Worm (Caenorhabditis elegans) whole organism, L4 larva: ENCODE data around the gene M02D8.5.

Experiments used
- aly-2 ChIP-seq: sonication (generic microtip); optimal IDR thresholded peaks from 2 replicates; lab custom pipeline; 2018; ENCODE audit warnings: missing biosample characterization, missing genetic modification characterization
- ceh-28 ChIP-seq: fragments of 150-350 bp; optimal IDR thresholded peaks from 2 replicates; lab custom pipeline; 2014; ENCODE audit warnings: missing biosample characterization, missing genetic modification reagents, missing genetic modification characterization
- ceh-82 ChIP-seq: sonication (generic microtip); optimal IDR thresholded peaks from 2 replicates; lab custom pipeline; 2017; ENCODE audit warnings: missing biosample characterization, missing genetic modification characterization
- ctbp-1 ChIP-seq: fragments of 200-800 bp; sonication (Bioruptor generic); IDR thresholded peaks from 2 replicates; pipeline ENCODE4 v1.3.6; 2022; ENCODE audit warnings: missing genetic modification reagents, missing genetic modification characterization, missing compliant biosample characterization
- daf-12 ChIP-seq: fragments of 150-350 bp; optimal IDR thresholded peaks from 2 replicates; lab custom pipeline; 2014; ENCODE audit warnings: missing biosample characterization, missing genetic modification reagents, missing genetic modification characterization
- daf-16 ChIP-seq, 3 experiments: sonication (generic microtip); optimal IDR thresholded peaks; 2 replicates each; lab custom pipeline; 2016 to 2017; ENCODE audit warnings: missing genetic modification characterization in 3 of 3, missing genetic modification reagents in 3 of 3, mild to moderate bottlenecking in 2 of 3, missing compliant biosample characterization in 2 of 3, missing biosample characterization in 1 of 3, moderate library complexity in 1 of 3
- lsy-2 ChIP-seq, 2 experiments: fragments of 150-350 bp in 1 of 2; sonication (generic microtip) in 1 of 2; optimal IDR thresholded peaks; 2 replicates each; lab custom pipeline; 2014 to 2017; ENCODE audit warnings: missing biosample characterization in 2 of 2, missing genetic modification characterization in 2 of 2
- nhr-11 ChIP-seq: fragments of 150-350 bp; optimal IDR thresholded peaks from 2 replicates; lab custom pipeline; 2014; ENCODE audit warnings: missing biosample characterization, missing genetic modification characterization
- nhr-76 ChIP-seq: fragments of 150-350 bp; optimal IDR thresholded peaks from 2 replicates; lab custom pipeline; 2014; ENCODE audit warnings: missing biosample characterization, missing genetic modification characterization
- pha-4 ChIP-seq, 2 experiments: fragments of 150-350 bp in 1 of 2; fragments of 200-800 bp in 1 of 2; sonication (Bioruptor generic) in 1 of 2; IDR thresholded peaks in 1 of 2; optimal IDR thresholded peaks in 1 of 2; 2 replicates each; pipeline versions ENCODE4 v1.3.6 to Lab custom; 2014 to 2022; ENCODE audit warnings: missing genetic modification characterization in 2 of 2, missing genetic modification reagents in 2 of 2, missing biosample characterization in 1 of 2, missing compliant biosample characterization in 1 of 2
- skn-1 ChIP-seq: fragments of 150-350 bp; optimal IDR thresholded peaks from 2 replicates; lab custom pipeline; 2014; ENCODE audit warnings: missing biosample characterization, missing genetic modification characterization
- snpc-4 ChIP-seq: fragments of 150-350 bp; optimal IDR thresholded peaks from 2 replicates; lab custom pipeline; 2014; ENCODE audit warnings: missing biosample characterization, missing genetic modification characterization
- zag-1 ChIP-seq: fragments of 150-350 bp; optimal IDR thresholded peaks from 2 replicates; lab custom pipeline; 2014; ENCODE audit warnings: missing biosample characterization, missing genetic modification characterization

ce11 chrX:8744192-8744985 lies 17.0 kb downstream of the M02D8.5 start:
- no peak for TF ChIP-seq snpc-4 (tag; lab: Kevin White, UChicago)
- no peak for TF ChIP-seq zag-1 (tag; lab: Kevin White, UChicago)
- no peak for TF ChIP-seq ctbp-1 (GFP tag; lab: Robert Waterston, UW)
- TF ChIP-seq ceh-82 (tag; lab: Kevin White, UChicago) = no peak
- no peak for TF ChIP-seq aly-2
- no peak for TF ChIP-seq skn-1 (tag; lab: Kevin White, UChicago)
- no peak for TF ChIP-seq lsy-2 (tag; optimal IDR thresholded peaks at IDR 0.05; lab: Kevin White, UChicago)
- no peak for TF ChIP-seq pha-4 (GFP tag; IDR thresholded peaks at IDR 0.05; lab: Robert Waterston, UW)
- no peak for TF ChIP-seq pha-4 (tag; optimal IDR thresholded peaks at IDR 0.05; lab: Kevin White, UChicago)
- no peak for TF ChIP-seq daf-16 (GFP tag; optimal IDR thresholded peaks at IDR 0.05; lab: Kevin White, UChicago)
- TF ChIP-seq daf-16 (tag; optimal IDR thresholded peaks at IDR 0.05; lab: Kevin White, UChicago) = no peak
- TF ChIP-seq ceh-28 = no peak
- TF ChIP-seq nhr-76 = no peak
- no peak for TF ChIP-seq daf-12
- TF ChIP-seq nhr-11 = no peak
